Fruit fly (Drosophila melanogaster): Measurements from ENCODE around the gene CG14881.

The CG14881 gene

dm6 chr3R:16434599-16434998 is at the start of gene CG14881:
Gene CG14881 (plus strand): TSS chr3R:16434899.
- TF ChIP-seq CG17801 (GFP tag; optimal IDR thresholded peaks at IDR 0.05; ENCODE audit: partially characterized antibody), result no peak

- no peak for TF ChIP-seq CG17801 (GFP tag; optimal IDR thresholded peaks at IDR 0.05; ENCODE audit: partially characterized antibody)
Observed at dm6 chr3R:16385586-16385985, 49.1 kb upstream of the CG14881 start.

dm6 chr3R:16387039-16387438 is 47.7 kb upstream of the CG14881 start:
- TF ChIP-seq CG17801 (GFP tag; optimal IDR thresholded peaks at IDR 0.05; ENCODE audit: partially characterized antibody), result no peak

dm6 chr3R:16389117-16389516 is 45.6 kb upstream of the CG14881 start:
- no peak for TF ChIP-seq CG17801 (GFP tag; optimal IDR thresholded peaks at IDR 0.05; ENCODE audit: partially characterized antibody)

dm6 chr3R:16394531-16394930 is 40.2 kb upstream of the CG14881 start:
- no peak for TF ChIP-seq CG17801 (GFP tag; optimal IDR thresholded peaks at IDR 0.05; ENCODE audit: partially characterized antibody)

dm6 chr3R:16395448-16395847 is 39.3 kb upstream of the CG14881 start:
- TF ChIP-seq CG17801 (GFP tag; optimal IDR thresholded peaks at IDR 0.05; ENCODE audit: partially characterized antibody), result no peak

- TF ChIP-seq CG17801 (GFP tag; optimal IDR thresholded peaks at IDR 0.05; ENCODE audit: partially characterized antibody), result no peak
Observed at dm6 chr3R:16396565-16396964, 38.1 kb upstream of the CG14881 start.

- no peak for TF ChIP-seq CG17801 (GFP tag; optimal IDR thresholded peaks at IDR 0.05; ENCODE audit: partially characterized antibody)
Observed at dm6 chr3R:16403023-16403733, 31.5 kb upstream of the CG14881 start, which contains the start of gene ss. Gene ss (minus strand): TSS chr3R:16403690.

dm6 chr3R:16403734-16404057 is 31.0 kb upstream of the CG14881 start:
- TF ChIP-seq CG17801 (GFP tag; optimal IDR thresholded peaks at IDR 0.05; ENCODE audit: partially characterized antibody), result no peak

dm6 chr3R:16406618-16407017 is 28.1 kb upstream of the CG14881 start:
- TF ChIP-seq CG17801 (GFP tag; optimal IDR thresholded peaks at IDR 0.05; ENCODE audit: partially characterized antibody), result no peak

- TF ChIP-seq CG17801 (GFP tag; optimal IDR thresholded peaks at IDR 0.05; ENCODE audit: partially characterized antibody), result no peak
Observed at dm6 chr3R:16408434-16408833, 26.3 kb upstream of the CG14881 start.

dm6 chr3R:16410706-16411105 is 24.0 kb upstream of the CG14881 start:
- no peak for TF ChIP-seq CG17801 (GFP tag; optimal IDR thresholded peaks at IDR 0.05; ENCODE audit: partially characterized antibody)

- no peak for TF ChIP-seq CG17801 (GFP tag; optimal IDR thresholded peaks at IDR 0.05; ENCODE audit: partially characterized antibody)
Observed at dm6 chr3R:16413734-16414133, 21.0 kb upstream of the CG14881 start.

dm6 chr3R:16416508-16416907 is 18.2 kb upstream of the CG14881 start:
- no peak for TF ChIP-seq CG17801 (GFP tag; optimal IDR thresholded peaks at IDR 0.05; ENCODE audit: partially characterized antibody)

dm6 chr3R:16423323-16423722 is 11.4 kb upstream of the CG14881 start:
- no peak for TF ChIP-seq CG17801 (GFP tag; optimal IDR thresholded peaks at IDR 0.05; ENCODE audit: partially characterized antibody)

- no peak for TF ChIP-seq CG17801 (GFP tag; optimal IDR thresholded peaks at IDR 0.05; ENCODE audit: partially characterized antibody)
Observed at dm6 chr3R:16427520-16427919, 7.2 kb upstream of the CG14881 start.

- no peak for TF ChIP-seq CG17801 (GFP tag; optimal IDR thresholded peaks at IDR 0.05; ENCODE audit: partially characterized antibody)
Observed at dm6 chr3R:16430381-16430780, 4.3 kb upstream of the CG14881 start, which contains the start of gene CG31279. Gene CG31279 (plus strand): TSS chr3R:16430681.
